Worm (Caenorhabditis elegans) whole organism, L3 larva: ENCODE data around the gene Y39A3A.3.

ENCODE experiments used
- ZK546.5 ChIP-seq: sonication (generic microtip); optimal IDR thresholded peaks from 2 replicates; lab custom pipeline; 2017; ENCODE audit warnings: missing biosample characterization, missing genetic modification characterization
- aly-2 ChIP-seq: fragments of 150-350 bp; optimal IDR thresholded peaks from 2 replicates; lab custom pipeline; 2014; ENCODE audit warnings: missing biosample characterization, missing genetic modification characterization
- ama-1 ChIP-seq: fragments of 150-350 bp; optimal IDR thresholded peaks from 2 replicates; lab custom pipeline; 2018
- ceh-16 ChIP-seq: sonication (generic microtip); optimal IDR thresholded peaks from 2 replicates; lab custom pipeline; 2017; ENCODE audit warnings: missing biosample characterization, missing genetic modification characterization
- ceh-28 ChIP-seq: fragments of 150-350 bp; optimal IDR thresholded peaks from 2 replicates; lab custom pipeline; 2014; ENCODE audit warnings: missing biosample characterization, missing genetic modification reagents, missing genetic modification characterization
- ceh-82 ChIP-seq: fragments of 150-350 bp; optimal IDR thresholded peaks from 2 replicates; lab custom pipeline; 2014; ENCODE audit warnings: missing biosample characterization, missing genetic modification characterization
- egl-27 ChIP-seq: sonication (generic microtip); optimal IDR thresholded peaks from 4 replicates; lab custom pipeline; 2017; ENCODE audit warnings: missing biosample characterization, missing genetic modification reagents, missing genetic modification characterization
- egl-5 ChIP-seq: fragments of 150-350 bp; optimal IDR thresholded peaks from 2 replicates; lab custom pipeline; 2017; ENCODE audit warnings: missing biosample characterization, missing genetic modification reagents, missing genetic modification characterization, inconsistent platforms
- elt-1 ChIP-seq: fragments of 150-350 bp; optimal IDR thresholded peaks from 2 replicates; lab custom pipeline; 2014; ENCODE audit warnings: missing biosample characterization, missing genetic modification characterization
- elt-2 ChIP-seq: sonication (generic microtip); optimal IDR thresholded peaks from 2 replicates; lab custom pipeline; 2016; ENCODE audit warnings: missing genetic modification reagents, mild to moderate bottlenecking, missing genetic modification characterization, missing compliant biosample characterization
- elt-3 ChIP-seq, 3 experiments: fragments of 150-350 bp in 1 of 3; sonication (generic microtip) in 2 of 3; optimal IDR thresholded peaks; 2 replicates in 2 of 3; 4 replicates in 1 of 3; lab custom pipeline; 2014 to 2017; ENCODE audit warnings: missing biosample characterization in 3 of 3, missing genetic modification characterization in 3 of 3
- eor-1 ChIP-seq, 2 experiments: fragments of 150-350 bp; optimal IDR thresholded peaks; 2 replicates each; lab custom pipeline; 2014 to 2018; ENCODE audit warnings: missing biosample characterization in 2 of 2, missing genetic modification characterization in 2 of 2
- fkh-10 ChIP-seq: sonication (generic microtip); optimal IDR thresholded peaks from 2 replicates; lab custom pipeline; 2017; ENCODE audit warnings: missing biosample characterization, missing genetic modification reagents, missing genetic modification characterization
- fkh-2 ChIP-seq: fragments of 150-350 bp; optimal IDR thresholded peaks from 2 replicates; lab custom pipeline; 2014; ENCODE audit warnings: missing biosample characterization, missing genetic modification reagents, missing genetic modification characterization
- hmg-11 ChIP-seq: sonication (generic microtip); optimal IDR thresholded peaks from 2 replicates; lab custom pipeline; 2016; ENCODE audit warnings: missing genetic modification characterization, missing compliant biosample characterization
- jun-1 ChIP-seq: fragments of 150-350 bp; optimal IDR thresholded peaks from 2 replicates; lab custom pipeline; 2014; ENCODE audit warnings: missing biosample characterization, missing genetic modification reagents, missing genetic modification characterization
- lin-39 ChIP-seq: fragments of 150-350 bp; optimal IDR thresholded peaks from 2 replicates; lab custom pipeline; 2018; ENCODE audit warnings: missing biosample characterization, missing genetic modification reagents, missing genetic modification characterization
- lsy-12 ChIP-seq: sonication (generic microtip); optimal IDR thresholded peaks from 2 replicates; lab custom pipeline; 2016; ENCODE audit warnings: mild to moderate bottlenecking, missing genetic modification characterization, missing compliant biosample characterization
- mml-1 ChIP-seq: fragments of 150-350 bp; sonication (generic microtip); optimal IDR thresholded peaks from 3 replicates; lab custom pipeline; 2014; ENCODE audit warnings: missing biosample characterization, missing genetic modification characterization
- nfya-1 ChIP-seq: sonication (generic microtip); optimal IDR thresholded peaks from 2 replicates; lab custom pipeline; 2017; ENCODE audit warnings: missing genetic modification characterization, mild to moderate bottlenecking, missing compliant biosample characterization, antibody characterized with exemption, moderate library complexity; ENCODE audit not compliant: insufficient read depth
- nhr-11 ChIP-seq: fragments of 150-350 bp; optimal IDR thresholded peaks from 2 replicates; lab custom pipeline; 2014; ENCODE audit warnings: missing biosample characterization, missing genetic modification characterization
- nhr-23 ChIP-seq: fragments of 150-350 bp; optimal IDR thresholded peaks from 2 replicates; lab custom pipeline; 2014; ENCODE audit warnings: missing biosample characterization, missing genetic modification reagents, missing genetic modification characterization
- nhr-25 ChIP-seq: sonication (generic microtip); optimal IDR thresholded peaks from 2 replicates; lab custom pipeline; 2017; ENCODE audit warnings: missing biosample characterization, missing genetic modification characterization
- nhr-28 ChIP-seq: fragments of 150-350 bp; optimal IDR thresholded peaks from 2 replicates; lab custom pipeline; 2014; ENCODE audit warnings: missing biosample characterization, missing genetic modification characterization
- nhr-43 ChIP-seq: sonication (generic microtip); optimal IDR thresholded peaks from 2 replicates; lab custom pipeline; 2016; ENCODE audit warnings: mild to moderate bottlenecking, missing genetic modification characterization, missing compliant biosample characterization; ENCODE audit not compliant: poor library complexity, severe bottlenecking
- nhr-76 ChIP-seq: fragments of 150-350 bp; sonication (generic microtip); optimal IDR thresholded peaks from 5 replicates; lab custom pipeline; 2014; ENCODE audit warnings: missing biosample characterization, missing genetic modification characterization
- sea-2 ChIP-seq: fragments of 150-350 bp; sonication (generic microtip); optimal IDR thresholded peaks from 4 replicates; lab custom pipeline; 2014; ENCODE audit warnings: missing biosample characterization, missing genetic modification reagents, missing genetic modification characterization
- skn-1 ChIP-seq: fragments of 150-350 bp; optimal IDR thresholded peaks from 2 replicates; lab custom pipeline; 2014; ENCODE audit warnings: missing biosample characterization, missing genetic modification characterization
- snpc-4 ChIP-seq: fragments of 150-350 bp; optimal IDR thresholded peaks from 2 replicates; lab custom pipeline; 2014; ENCODE audit warnings: missing biosample characterization, missing genetic modification characterization
- tbx-2 ChIP-seq: sonication (generic microtip); optimal IDR thresholded peaks from 2 replicates; lab custom pipeline; 2016; ENCODE audit warnings: mild to moderate bottlenecking, missing genetic modification characterization, missing compliant biosample characterization
- unc-39 ChIP-seq: sonication (generic microtip); optimal IDR thresholded peaks from 4 replicates; lab custom pipeline; 2017; ENCODE audit warnings: missing biosample characterization, missing genetic modification characterization
- unc-62 ChIP-seq: fragments of 150-350 bp; sonication (generic microtip); optimal IDR thresholded peaks from 4 replicates; lab custom pipeline; 2014; ENCODE audit warnings: missing biosample characterization, missing genetic modification reagents, missing genetic modification characterization
- zag-1 ChIP-seq: fragments of 150-350 bp; optimal IDR thresholded peaks from 2 replicates; lab custom pipeline; 2014; ENCODE audit warnings: missing biosample characterization, missing genetic modification characterization
- ztf-4 ChIP-seq: fragments of 150-350 bp; optimal IDR thresholded peaks from 2 replicates; lab custom pipeline; 2014; ENCODE audit warnings: missing biosample characterization, missing genetic modification characterization

The Y39A3A.3 gene

DNA sequence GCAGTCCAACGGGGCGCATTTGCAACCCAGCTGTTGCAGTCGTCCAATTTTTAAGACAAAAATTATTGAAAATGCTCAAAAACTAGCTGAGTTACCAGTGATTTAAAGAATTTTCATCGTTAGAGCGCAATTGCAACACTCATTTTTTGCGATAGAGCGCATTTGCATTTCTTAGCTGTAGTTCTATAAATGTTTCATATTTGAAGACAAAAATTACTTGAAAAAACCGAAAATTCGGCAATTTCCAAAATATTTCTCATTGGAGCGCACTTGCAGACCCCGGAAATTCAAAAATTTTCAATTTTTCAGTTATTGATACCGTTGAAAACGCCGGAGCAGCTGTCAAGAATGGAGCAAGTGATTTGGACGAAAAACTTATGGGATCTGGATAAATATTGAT lies 43.9 kb upstream of the Y39A3A.3 start:
- no peak for TF ChIP-seq egl-5 (tag; lab: Kevin White, UChicago)
- TF ChIP-seq hmg-11 (tag; lab: Kevin White, UChicago) = no peak
- TF ChIP-seq jun-1 (tag; lab: Kevin White, UChicago) = no peak
- no peak for TF ChIP-seq eor-1 (tag; optimal IDR thresholded peaks at IDR 0.05; lab: Kevin White, UChicago)
- TF ChIP-seq skn-1 (tag; lab: Kevin White, UChicago) = no peak
- no peak for TF ChIP-seq nhr-25 (tag; lab: Kevin White, UChicago)
- no peak for TF ChIP-seq nhr-43 (tag; lab: Kevin White, UChicago)
- TF ChIP-seq nhr-11 (tag; lab: Kevin White, UChicago) = no peak
- no peak for TF ChIP-seq lsy-12 (tag; lab: Kevin White, UChicago)
- no peak for TF ChIP-seq tbx-2 (tag; lab: Kevin White, UChicago)
- no peak for TF ChIP-seq ceh-16
- TF ChIP-seq ztf-4 (tag; lab: Kevin White, UChicago) = no peak
- TF ChIP-seq fkh-10 (GFP tag; lab: Kevin White, UChicago) = no peak
- no peak for TF ChIP-seq nhr-28 (tag; lab: Kevin White, UChicago)
- no peak for TF ChIP-seq elt-2 (tag; lab: Kevin White, UChicago)
- TF ChIP-seq ZK546.5 = no peak

DNA sequence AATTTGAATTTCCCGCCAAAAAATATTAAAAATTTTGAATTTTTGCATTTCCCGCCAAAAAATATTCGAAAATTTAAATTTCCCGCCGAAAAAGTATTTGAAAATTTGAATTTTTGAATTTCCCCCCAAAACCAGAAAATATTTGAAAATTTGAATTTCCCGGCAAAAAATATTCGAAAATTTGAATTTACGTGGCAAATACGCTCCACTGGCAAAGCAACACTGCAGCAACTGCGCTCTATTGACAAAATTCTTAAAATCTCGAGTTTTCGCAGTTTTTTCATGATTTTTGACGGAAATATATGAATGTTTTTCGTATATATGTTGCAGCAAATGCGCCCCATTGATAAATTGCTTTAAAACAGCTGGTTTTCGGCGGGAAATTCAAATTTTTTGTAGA lies 43.2 kb upstream of the Y39A3A.3 start:
- no peak for TF ChIP-seq elt-3 (tag; optimal IDR thresholded peaks at IDR 0.05; lab: Kevin White, UChicago)

DNA sequence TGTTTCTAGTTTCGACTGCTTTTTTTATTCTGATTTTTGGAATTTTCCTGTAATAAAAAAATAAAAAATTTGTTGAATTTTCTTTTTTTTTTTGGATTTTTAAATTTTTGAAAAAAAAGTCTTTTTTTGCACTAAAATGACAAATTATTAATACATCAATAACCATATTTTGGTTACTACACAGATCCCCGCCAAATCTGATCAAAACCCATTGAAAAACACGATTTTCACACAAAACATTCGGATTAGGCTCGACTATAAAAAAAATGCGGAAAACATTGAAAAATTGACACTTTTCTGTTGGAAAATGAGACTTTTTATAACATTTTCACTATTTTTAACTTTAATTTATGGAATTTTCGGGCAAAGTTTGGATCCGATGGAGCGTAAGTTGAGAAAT lies 42.1 kb upstream of the Y39A3A.3 start, which contains the start of gene Y48G9A.7:
Gene Y48G9A.7, plus strand, starts transcription at position 301 of the 400 bp plus-strand sequence.
- TF ChIP-seq snpc-4 (tag; lab: Kevin White, UChicago) = no peak
- TF ChIP-seq nfya-1 (tag; lab: Kevin White, UChicago) = no peak
- no peak for TF ChIP-seq nhr-23 (tag; lab: Kevin White, UChicago)
- TF ChIP-seq ceh-28 (tag; lab: Kevin White, UChicago) = no peak
- TF ChIP-seq egl-27 (tag; lab: Kevin White, UChicago) = no peak

DNA sequence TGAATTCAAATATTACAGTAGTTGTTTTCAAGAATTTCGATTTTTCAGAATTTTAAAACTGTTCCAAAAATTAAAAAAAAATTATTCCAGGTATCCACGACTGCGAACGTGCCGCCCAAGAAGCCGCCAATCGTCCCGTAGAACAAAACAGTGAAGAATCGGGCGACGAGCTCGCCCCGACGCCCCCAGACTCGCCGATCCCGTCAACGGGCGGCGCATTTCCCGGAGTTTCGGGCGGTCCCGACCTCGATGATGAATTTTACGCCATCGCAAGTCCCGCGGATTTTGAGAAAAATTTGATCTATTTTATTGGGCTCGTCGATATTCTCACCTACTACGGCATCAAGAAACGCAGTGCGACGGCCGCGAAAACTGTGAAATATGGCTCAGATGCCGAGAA lies 37.8 kb upstream of the Y39A3A.3 start:
- TF ChIP-seq nhr-11 (tag; lab: Kevin White, UChicago) = no peak
- no peak for TF ChIP-seq lin-39
- TF ChIP-seq lsy-12 (tag; lab: Kevin White, UChicago) = no peak
- TF ChIP-seq fkh-2 (tag; lab: Kevin White, UChicago) = no peak
- no peak for TF ChIP-seq ceh-82 (tag; lab: Kevin White, UChicago)
- TF ChIP-seq nfya-1 (tag; lab: Kevin White, UChicago) = no peak
- TF ChIP-seq sea-2 (GFP tag; lab: Kevin White, UChicago) = no peak
- no peak for TF ChIP-seq elt-1 (tag; lab: Kevin White, UChicago)
- no peak for TF ChIP-seq ama-1
- no peak for TF ChIP-seq mml-1 (tag; lab: Kevin White, UChicago)
- TF ChIP-seq nhr-76 (tag; lab: Kevin White, UChicago) = no peak
- TF ChIP-seq unc-39 (tag; lab: Kevin White, UChicago) = no peak
- no peak for TF ChIP-seq unc-62
- TF ChIP-seq ceh-16 = no peak
- TF ChIP-seq zag-1 (tag; lab: Kevin White, UChicago) = no peak
- no peak for TF ChIP-seq ceh-28 (tag; lab: Kevin White, UChicago)

DNA sequence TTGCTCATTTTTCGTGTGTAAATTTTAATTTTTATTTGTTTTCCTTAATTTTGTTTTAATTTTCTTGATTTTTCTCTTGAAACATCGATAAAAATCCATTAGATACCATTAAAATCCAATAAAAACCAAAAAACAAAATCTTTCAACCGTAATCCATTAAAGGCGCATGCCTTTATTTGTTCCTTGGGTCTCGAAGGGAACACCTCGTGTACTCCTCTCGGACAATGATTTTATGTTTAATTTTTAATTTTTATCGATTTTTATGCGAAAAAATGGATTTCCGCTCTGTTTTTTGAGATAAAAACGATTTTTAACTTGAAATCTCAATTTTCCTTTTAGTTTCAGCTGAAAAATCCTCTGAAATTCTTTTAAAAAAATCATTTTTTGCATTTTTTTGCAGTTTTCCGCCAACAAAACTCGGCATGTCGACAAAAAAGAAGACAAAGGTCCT lies 33.8 kb upstream of the Y39A3A.3 start, which contains the start of gene ppk-2:
Gene ppk-2, plus strand, starts transcription at position 401 of the 451 bp plus-strand sequence.
- TF ChIP-seq aly-2 (tag; lab: Kevin White, UChicago) (no peak), zag-1 (tag; lab: Kevin White, UChicago) (no peak)
